Worm (Caenorhabditis elegans) whole organism, mixed stage, embryonic: ENCODE measurements around the gene srh-270.
A peak's percentile ranks its signal among the peaks of the same experiment; 100 is the strongest.

Experiments
- M03D4.4 ChIP-seq: sonication (generic microtip); optimal IDR thresholded peaks from 2 replicates; lab custom pipeline; 2017; ENCODE audit warnings: mild to moderate bottlenecking, missing genetic modification characterization, missing compliant biosample characterization
- bed-3 ChIP-seq: fragments of 200-800 bp; sonication (Bioruptor generic); optimal IDR thresholded peaks from 3 replicates; lab custom pipeline; 2018; ENCODE audit warnings: mild to moderate bottlenecking, missing genetic modification characterization, moderate library complexity, missing compliant biosample characterization
- ces-1 ChIP-seq: fragments of 150-350 bp; optimal IDR thresholded peaks from 2 replicates; lab custom pipeline; 2014; ENCODE audit warnings: missing biosample characterization, missing genetic modification reagents, missing genetic modification characterization
- cnd-1 ChIP-seq: fragments of 200-800 bp; sonication (Bioruptor generic); optimal IDR thresholded peaks from 2 replicates; lab custom pipeline; 2018; ENCODE audit warnings: mild to moderate bottlenecking, missing genetic modification characterization, missing compliant biosample characterization
- elt-1 ChIP-seq: sonication (generic microtip); optimal IDR thresholded peaks from 2 replicates; lab custom pipeline; 2017; ENCODE audit warnings: missing genetic modification characterization, mild to moderate bottlenecking, missing compliant biosample characterization, antibody characterized with exemption, moderate library complexity, borderline replicate concordance; ENCODE audit not compliant: insufficient read depth
- elt-3 ChIP-seq: fragments of 150-350 bp; optimal IDR thresholded peaks from 2 replicates; lab custom pipeline; 2014; ENCODE audit warnings: missing biosample characterization, missing genetic modification characterization
- flh-1 ChIP-seq: fragments of 200-800 bp; sonication (Bioruptor generic); optimal IDR thresholded peaks from 2 replicates; lab custom pipeline; 2018; ENCODE audit warnings: mild to moderate bottlenecking, missing genetic modification characterization, moderate library complexity, missing compliant biosample characterization
- ham-2 ChIP-seq: fragments of 200-800 bp; sonication (Bioruptor generic); optimal IDR thresholded peaks from 2 replicates; lab custom pipeline; 2018; ENCODE audit warnings: mild to moderate bottlenecking, missing genetic modification characterization, missing compliant biosample characterization
- hlh-1 ChIP-seq: fragments of 150-350 bp; optimal IDR thresholded peaks from 2 replicates; lab custom pipeline; 2014; ENCODE audit warnings: missing biosample characterization, missing genetic modification reagents, missing genetic modification characterization
- lin-13 ChIP-seq: fragments of 150-350 bp; optimal IDR thresholded peaks from 2 replicates; lab custom pipeline; 2014; ENCODE audit warnings: missing biosample characterization, missing genetic modification characterization
- lin-32 ChIP-seq: fragments of 200-800 bp; sonication (Bioruptor generic); optimal IDR thresholded peaks from 2 replicates; lab custom pipeline; 2018; ENCODE audit warnings: mild to moderate bottlenecking, missing genetic modification characterization, missing compliant biosample characterization
- mep-1 ChIP-seq: fragments of 150-350 bp; optimal IDR thresholded peaks from 2 replicates; lab custom pipeline; 2017; ENCODE audit warnings: missing biosample characterization, missing genetic modification reagents, missing genetic modification characterization, inconsistent platforms
- mls-2 ChIP-seq: sonication (generic microtip); optimal IDR thresholded peaks from 2 replicates; lab custom pipeline; 2016; ENCODE audit warnings: mild to moderate bottlenecking, missing genetic modification characterization, moderate library complexity, missing compliant biosample characterization
- nhr-28 ChIP-seq: fragments of 150-350 bp; optimal IDR thresholded peaks from 2 replicates; lab custom pipeline; 2014; ENCODE audit warnings: missing biosample characterization, missing genetic modification characterization
- nhr-76 ChIP-seq: sonication (generic microtip); optimal IDR thresholded peaks from 2 replicates; lab custom pipeline; 2017; ENCODE audit warnings: missing biosample characterization, missing genetic modification characterization
- sem-2 ChIP-seq: fragments of 200-800 bp; sonication (Bioruptor generic); optimal IDR thresholded peaks from 2 replicates; lab custom pipeline; 2018; ENCODE audit warnings: mild to moderate bottlenecking, missing genetic modification characterization, missing compliant biosample characterization
- snpc-4 ChIP-seq: fragments of 150-350 bp; optimal IDR thresholded peaks from 2 replicates; lab custom pipeline; 2014; ENCODE audit warnings: missing biosample characterization, missing genetic modification characterization
- sptf-1 ChIP-seq: sonication (generic microtip); optimal IDR thresholded peaks from 2 replicates; lab custom pipeline; 2017; ENCODE audit warnings: mild to moderate bottlenecking, missing genetic modification characterization, moderate library complexity, missing compliant biosample characterization
- tbx-8 ChIP-seq: fragments of 200-800 bp; sonication (Bioruptor generic); optimal IDR thresholded peaks from 2 replicates; lab custom pipeline; 2018; ENCODE audit warnings: mild to moderate bottlenecking, missing genetic modification characterization, moderate library complexity, missing compliant biosample characterization
- unc-120 ChIP-seq: sonication (generic microtip); optimal IDR thresholded peaks from 2 replicates; lab custom pipeline; 2017; ENCODE audit warnings: missing genetic modification characterization, missing compliant biosample characterization; ENCODE audit not compliant: poor library complexity, severe bottlenecking
- unc-39 ChIP-seq: fragments of 150-350 bp; optimal IDR thresholded peaks from 2 replicates; lab custom pipeline; 2014; ENCODE audit warnings: missing biosample characterization, missing genetic modification characterization
- zip-8 ChIP-seq: fragments of 150-350 bp; optimal IDR thresholded peaks from 2 replicates; lab custom pipeline; 2014; ENCODE audit warnings: missing biosample characterization, missing genetic modification characterization
- ztf-11 ChIP-seq: fragments of 150-350 bp; optimal IDR thresholded peaks from 2 replicates; lab custom pipeline; 2014; ENCODE audit warnings: missing biosample characterization, missing genetic modification characterization

srh-270 gene

ce11 chrV:2830817-2831216, 30.6 kb downstream of the srh-270 start, which contains the start of gene srw-2:
Gene srw-2, plus strand, starts transcription at chrV:2830878.
- TF ChIP-seq lin-32 (GFP tag; lab: Kevin White, UChicago) (no peak), flh-1 (no peak), elt-1 (tag; lab: Kevin White, UChicago) (no peak), ces-1 (GFP tag; lab: Kevin White, UChicago) (no peak), nhr-76 (tag; lab: Kevin White, UChicago) (no peak), lin-13 (tag; lab: Kevin White, UChicago) (no peak), ham-2 (GFP tag; lab: Kevin White, UChicago) (no peak), zip-8 (no peak)

ce11 chrV:2826815-2827214, 34.6 kb downstream of the srh-270 start, which contains the start of gene T03D3.5:
Gene T03D3.5, minus strand, starts transcription at chrV:2826835.
- TF ChIP-seq elt-1 (tag; lab: Kevin White, UChicago) (no peak), ces-1 (GFP tag; lab: Kevin White, UChicago) (peak; percentile 33)

- TF ChIP-seq ham-2 (GFP tag; lab: Kevin White, UChicago): peak; percentile 64
- no peak for TF ChIP-seq ztf-11 (tag; lab: Kevin White, UChicago)
- TF ChIP-seq cnd-1 (tag; lab: Kevin White, UChicago): no peak
- no peak for TF ChIP-seq sptf-1 (tag; lab: Kevin White, UChicago)
Measured at ce11 chrV:2825978-2826377, 35.4 kb downstream of the srh-270 start.

- no peak for TF ChIP-seq hlh-1 (tag; lab: Kevin White, UChicago)
- peak; percentile 59 for TF ChIP-seq zip-8
Measured at ce11 chrV:2821618-2822272, 39.7 kb downstream of the srh-270 start, which contains the start of gene srh-36. Gene srh-36, minus strand, starts transcription at chrV:2821668.

- TF ChIP-seq ham-2 (GFP tag; lab: Kevin White, UChicago) (no peak), ztf-11 (tag; lab: Kevin White, UChicago) (no peak), nhr-28 (tag; lab: Kevin White, UChicago) (no peak), mls-2 (tag; lab: Kevin White, UChicago) (no peak), unc-39 (tag; lab: Kevin White, UChicago) (no peak)
Measured at ce11 chrV:2818117-2818516, 43.3 kb downstream of the srh-270 start, which contains the start of gene srt-34. Gene srt-34, minus strand, starts transcription at chrV:2818217.

- TF ChIP-seq sem-2 (GFP tag; lab: Kevin White, UChicago) (no peak), nhr-76 (tag; lab: Kevin White, UChicago) (no peak), hlh-1 (tag; lab: Kevin White, UChicago) (no peak), bed-3 (GFP tag; lab: Kevin White, UChicago) (no peak), unc-120 (tag; lab: Kevin White, UChicago) (no peak), tbx-8 (no peak)
Measured at ce11 chrV:2815956-2816355, 45.4 kb downstream of the srh-270 start, which contains the start of gene F54E2.5. Gene F54E2.5, minus strand, starts transcription at chrV:2816056.

ce11 chrV:2813856-2814255, 47.5 kb downstream of the srh-270 start, which contains the start of gene F54E2.9:
Gene F54E2.9, minus strand, starts transcription at chrV:2813987.
- TF ChIP-seq cnd-1 (tag; lab: Kevin White, UChicago) (no peak), elt-3 (no peak), flh-1 (no peak), sptf-1 (tag; lab: Kevin White, UChicago) (no peak), ces-1 (GFP tag; lab: Kevin White, UChicago) (no peak), nhr-28 (tag; lab: Kevin White, UChicago) (no peak), M03D4.4 (tag; lab: Kevin White, UChicago) (no peak), elt-1 (tag; lab: Kevin White, UChicago) (no peak), mls-2 (tag; lab: Kevin White, UChicago) (no peak), mep-1 (tag; lab: Kevin White, UChicago) (no peak), snpc-4 (tag; lab: Kevin White, UChicago) (no peak), lin-13 (tag; lab: Kevin White, UChicago) (no peak)
